Fruit fly (Drosophila melanogaster): Measurements from ENCODE around the gene CG12716.

Gene CG12716

dm6 chrX:12937825-12938520 lies 38.1 kb downstream of the CG12716 start (continued):
- TF ChIP-seq wor (GFP tag; IDR thresholded peaks at IDR 0.05) = 0 out of 2 replicates have a peak, but pooled peaks have one; percentile 25
- TF ChIP-seq CG11695 (GFP tag; IDR thresholded peaks at IDR 0.05) = 0 out of 3 replicates have a peak, but pooled peaks have one; percentile 19
- TF ChIP-seq CG32772 (GFP tag; IDR thresholded peaks at IDR 0.05) = 0 out of 2 replicates have a peak, but pooled peaks have one; percentile 15
- peak; percentile 43 for TF ChIP-seq CG9932 (GFP tag; IDR thresholded peaks at IDR 0.05)
- TF ChIP-seq Tbp (GFP tag; optimal IDR thresholded peaks at IDR 0.05) = no peak
- peak; percentile 37 for TF ChIP-seq CG10267 (tag; optimal IDR thresholded peaks at IDR 0.05)
- peak; percentile 84 for TF ChIP-seq D (optimal IDR thresholded peaks at IDR 0.05)
- no peak for TF ChIP-seq D (GFP tag; optimal IDR thresholded peaks at IDR 0.05)
- TF ChIP-seq pros (GFP tag; optimal IDR thresholded peaks at IDR 0.05) = peak; percentile 67
- peak; percentile 54 for TF ChIP-seq CoRest (tag; optimal IDR thresholded peaks at IDR 0.05)
- no peak for TF ChIP-seq mam (GFP tag; optimal IDR thresholded peaks at IDR 0.05)
- TF ChIP-seq unpg (GFP tag; optimal IDR thresholded peaks at IDR 0.05) = peak; percentile 44
- TF ChIP-seq CG8924 (tag; optimal IDR thresholded peaks at IDR 0.05) = peak; percentile 59
- no peak for TF ChIP-seq CG3065 (GFP tag; optimal IDR thresholded peaks at IDR 0.05)
- TF ChIP-seq CG1603 (tag; optimal IDR thresholded peaks at IDR 0.05) = no peak
- TF ChIP-seq chinmo (GFP tag; IDR thresholded peaks at IDR 0.05; ENCODE audit: partially characterized antibody) = 0 out of 4 replicates have a peak, but pooled peaks have one; percentile 56
- TF ChIP-seq grau (tag; optimal IDR thresholded peaks at IDR 0.05) = peak; percentile 61
- TF ChIP-seq caup (GFP tag; optimal IDR thresholded peaks at IDR 0.05; ENCODE audit: severe bottlenecking) = peak; percentile 24
- TF ChIP-seq tgo (GFP tag; IDR thresholded peaks at IDR 0.05) = peak; percentile 49; the same call in 1 of the 3 replicates
- peak; percentile 67 for TF ChIP-seq lab (GFP tag; optimal IDR thresholded peaks at IDR 0.05)
- TF ChIP-seq Rfx (GFP tag; IDR thresholded peaks at IDR 0.05) = peak; percentile 16; the same call in 1 of the 2 replicates
- TF ChIP-seq MESR4 (GFP tag; optimal IDR thresholded peaks at IDR 0.05) = no peak
- TF ChIP-seq CG15269 (tag; optimal IDR thresholded peaks at IDR 0.05) = peak; percentile 61
- TF ChIP-seq CG4820 (GFP tag; optimal IDR thresholded peaks at IDR 0.05) = no peak
- TF ChIP-seq stc (GFP tag; IDR thresholded peaks at IDR 0.05) = no peak
- peak; percentile 63 for TF ChIP-seq Meics (GFP tag; optimal IDR thresholded peaks at IDR 0.05)
- peak; percentile 32 for TF ChIP-seq Hand (GFP tag; optimal IDR thresholded peaks at IDR 0.05)
- peak in 1 of 2 experiments; percentile 25 for TF ChIP-seq eve (GFP tag; optimal IDR thresholded peaks at IDR 0.05)
- TF ChIP-seq CG2120 (GFP tag; optimal IDR thresholded peaks at IDR 0.05) = peak; percentile 36
- TF ChIP-seq CG17385 (GFP tag; optimal IDR thresholded peaks at IDR 0.05) = peak; percentile 17
- TF ChIP-seq Oli (tag; optimal IDR thresholded peaks at IDR 0.05) = peak; percentile 53
- peak; percentile 55 for TF ChIP-seq fd96Cb (tag; optimal IDR thresholded peaks at IDR 0.05)
- TF ChIP-seq CG9817 (tag; optimal IDR thresholded peaks at IDR 0.05) = peak; percentile 10

- TF ChIP-seq chinmo (GFP tag; IDR thresholded peaks at IDR 0.05; ENCODE audit: partially characterized antibody) (0 out of 4 replicates have a peak, but pooled peaks have one; percentile 48), tin (GFP tag; optimal IDR thresholded peaks at IDR 0.05) (no peak), CG12744 (GFP tag; optimal IDR thresholded peaks at IDR 0.05) (no peak), cwo (GFP tag; optimal IDR thresholded peaks at IDR 0.05) (no peak), Xbp1 (GFP tag; optimal IDR thresholded peaks at IDR 0.05) (no peak), dysf (GFP tag; IDR thresholded peaks at IDR 0.05) (no peak), CG18011 (GFP tag; optimal IDR thresholded peaks at IDR 0.05) (no peak), seq (GFP tag; IDR thresholded peaks at IDR 0.05) (peak; percentile 36; the same call in 1 of the 2 replicates), pros (GFP tag; optimal IDR thresholded peaks at IDR 0.05) (peak; percentile 68), CG13296 (GFP tag; optimal IDR thresholded peaks at IDR 0.05) (no peak), CG17361 (GFP tag; IDR thresholded peaks at IDR 0.05) (no peak), B-H2 (GFP tag; optimal IDR thresholded peaks at IDR 0.05) (no peak), Trl (optimal IDR thresholded peaks at IDR 0.05) (peak; percentile 36 to 42), Trl (GFP tag; optimal IDR thresholded peaks at IDR 0.05) (no peak), Kr (GFP tag; optimal IDR thresholded peaks at IDR 0.05) (no peak), CG7372 (GFP tag; IDR thresholded peaks at IDR 0.05) (no peak), nerfin-1 (tag; optimal IDR thresholded peaks at IDR 0.05) (peak; percentile 55), abd-A (tag; optimal IDR thresholded peaks at IDR 0.05) (peak; percentile 77), Sox100B (GFP tag; optimal IDR thresholded peaks at IDR 0.05) (no peak)
Measured at dm6 chrX:12929817-12930216, 46.2 kb downstream of the CG12716 start.
